Fruit fly (Drosophila melanogaster) whole organism, adult: ENCODE data around the gene sage.

Experiments used
- CG12768 ChIP-seq: fragments of 200-800 bp; sonication (Bioruptor generic); optimal IDR thresholded peaks from 2 replicates; lab custom pipeline; 2017; ENCODE audit warnings: missing biosample characterization, missing genetic modification characterization, mild to moderate bottlenecking, moderate library complexity, missing genetic modification reagents
- CG14711 ChIP-seq: fragments of 200-800 bp; sonication (Bioruptor generic); optimal IDR thresholded peaks from 2 replicates; lab custom pipeline; 2018; ENCODE audit warnings: missing biosample characterization, mild to moderate bottlenecking, missing genetic modification characterization, moderate library complexity
- CG33017 ChIP-seq: fragments of 200-800 bp; sonication (Bioruptor generic); optimal IDR thresholded peaks from 2 replicates; lab custom pipeline; 2018; ENCODE audit warnings: missing biosample characterization, mild to moderate bottlenecking, missing genetic modification characterization, moderate library complexity
- CG7045 ChIP-seq: fragments of 200-800 bp; sonication (Bioruptor generic); optimal IDR thresholded peaks from 2 replicates; lab custom pipeline; 2017; ENCODE audit warnings: missing biosample characterization, mild to moderate bottlenecking, missing genetic modification characterization
- CG7101 ChIP-seq: fragments of 200-800 bp; sonication (Bioruptor generic); optimal IDR thresholded peaks from 2 replicates; lab custom pipeline; 2018; ENCODE audit warnings: missing biosample characterization, mild to moderate bottlenecking, missing genetic modification characterization, moderate library complexity
- Clk ChIP-seq: fragments of 200-800 bp; sonication (Bioruptor generic); optimal IDR thresholded peaks from 2 replicates; lab custom pipeline; 2017; ENCODE audit warnings: missing biosample characterization, missing genetic modification characterization
- Crg-1 ChIP-seq: fragments of 200-800 bp; sonication (Bioruptor generic); optimal IDR thresholded peaks from 2 replicates; lab custom pipeline; 2016; ENCODE audit warnings: missing biosample characterization, missing genetic modification characterization
- toe ChIP-seq: fragments of 200-800 bp; sonication (Bioruptor generic); optimal IDR thresholded peaks from 2 replicates; lab custom pipeline; 2016; ENCODE audit warnings: missing biosample characterization, missing genetic modification characterization

dm6 chr3R:9226146-9226545 lies 37.8 kb downstream of the sage start:
- TF ChIP-seq Crg-1 (GFP tag; lab: Kevin White, UChicago) (no peak), CG33017 (tag; lab: Kevin White, UChicago) (no peak), toe (GFP tag; lab: Kevin White, UChicago) (no peak), CG12768 (no peak), Clk (GFP tag; lab: Kevin White, UChicago) (no peak), CG7045 (GFP tag; lab: Kevin White, UChicago) (no peak), CG14711 (tag; lab: Kevin White, UChicago) (no peak), CG7101 (tag; lab: Kevin White, UChicago) (no peak)
